Fruit fly (Drosophila melanogaster) whole organism, embryonic: ENCODE data around the gene Scm.

Source experiments
- sqz ChIP-seq: fragments of 200-800 bp; sonication (Bioruptor generic); optimal IDR thresholded peaks from 3 replicates; lab custom pipeline; 2018; ENCODE audit warnings: missing biosample characterization, mild to moderate bottlenecking, missing genetic modification characterization
- zfh1 ChIP-seq: fragments of 200-800 bp; sonication (Bioruptor generic); IDR thresholded peaks from 3 replicates; pipeline ENCODE4 v1.3.6; 2022; ENCODE audit warnings: missing biosample characterization, missing genetic modification characterization

DNA sequence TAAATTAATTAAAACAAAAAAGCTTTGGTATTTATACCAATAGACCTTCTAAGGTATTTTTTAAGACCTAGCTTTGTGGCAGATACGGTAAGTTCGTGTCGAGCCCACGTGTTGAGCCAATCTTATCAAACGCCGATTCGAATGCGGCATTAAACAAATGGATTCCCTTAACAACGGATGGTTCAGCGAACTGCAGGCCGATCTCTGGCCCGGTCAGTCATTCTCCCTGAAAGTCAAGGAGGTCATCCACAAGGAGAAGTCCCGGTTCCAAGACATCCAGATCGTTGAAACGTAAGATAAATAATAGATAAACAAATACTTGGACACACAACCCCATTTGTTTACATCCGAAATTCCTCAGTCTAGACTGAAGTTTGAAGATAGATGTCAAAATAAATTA is 5.8 kb downstream of the Scm start, which contains the start of gene SpdS:
- TF ChIP-seq zfh1 (GFP tag; lab: Robert Waterston, UW): no peak
- TF ChIP-seq sqz (GFP tag; lab: Kevin White, UChicago): no peak
